Worm (Caenorhabditis elegans) whole organism, young adult: ENCODE measurements around the gene R05G6.9.

Experiments used
- B0019.2 ChIP-seq: fragments of 200-800 bp; sonication (Bioruptor generic); conservative IDR thresholded peaks from 2 replicates; pipeline ENCODE4 v1.3.6; 2022; ENCODE audit warnings: missing genetic modification reagents, missing genetic modification characterization, missing compliant biosample characterization
- B0336.3 ChIP-seq: fragments of 200-800 bp; sonication (Bioruptor generic); IDR thresholded peaks from 2 replicates; pipeline ENCODE4 v1.3.6; 2022; ENCODE audit warnings: missing genetic modification characterization, missing compliant biosample characterization
- C17E4.6 ChIP-seq: fragments of 200-800 bp; sonication (Bioruptor generic); IDR thresholded peaks from 2 replicates; pipeline ENCODE4 v1.3.6; 2022; ENCODE audit warnings: missing genetic modification reagents, missing genetic modification characterization, missing compliant biosample characterization
- D2030.7 ChIP-seq: fragments of 200-800 bp; sonication (Bioruptor generic); IDR thresholded peaks from 2 replicates; pipeline ENCODE4 v1.3.6; 2022; ENCODE audit warnings: missing genetic modification reagents, missing genetic modification characterization, missing compliant biosample characterization
- F57C9.4 ChIP-seq: sonication (generic microtip); optimal IDR thresholded peaks from 2 replicates; lab custom pipeline; 2017; ENCODE audit warnings: mild to moderate bottlenecking, missing genetic modification characterization, missing compliant biosample characterization
- T07F8.4 ChIP-seq: sonication (generic microtip); optimal IDR thresholded peaks from 2 replicates; lab custom pipeline; 2016; ENCODE audit warnings: mild to moderate bottlenecking, missing genetic modification characterization, moderate library complexity, missing compliant biosample characterization
- Y53F4B.3 ChIP-seq: fragments of 200-800 bp; sonication (Bioruptor generic); IDR thresholded peaks from 2 replicates; pipeline ENCODE4 v1.3.6; 2022; ENCODE audit warnings: missing genetic modification reagents, missing genetic modification characterization, missing compliant biosample characterization
- Y53G8AR.9 ChIP-seq: fragments of 200-800 bp; sonication (Bioruptor generic); conservative IDR thresholded peaks from 2 replicates; pipeline ENCODE4 v1.3.6; 2022; ENCODE audit warnings: missing genetic modification reagents, missing genetic modification characterization, missing compliant biosample characterization
- aptf-2 ChIP-seq: fragments of 200-800 bp; sonication (Bioruptor generic); conservative IDR thresholded peaks from 2 replicates; pipeline ENCODE4 v1.3.6; 2022; ENCODE audit warnings: missing genetic modification reagents, missing genetic modification characterization, missing compliant biosample characterization
- attf-5 ChIP-seq: fragments of 200-800 bp; sonication (Bioruptor generic); optimal IDR thresholded peaks from 2 replicates; lab custom pipeline; 2018; ENCODE audit warnings: mild to moderate bottlenecking, missing genetic modification characterization, missing compliant biosample characterization
- ccch-3 ChIP-seq: fragments of 200-800 bp; sonication (Bioruptor generic); optimal IDR thresholded peaks from 2 replicates; lab custom pipeline; 2018; ENCODE audit warnings: mild to moderate bottlenecking, missing genetic modification characterization, missing compliant biosample characterization
- cebp-1 ChIP-seq, 2 experiments: fragments of 200-800 bp in 1 of 2; sonication (Bioruptor generic) in 1 of 2; sonication (generic microtip) in 1 of 2; IDR thresholded peaks in 1 of 2; optimal IDR thresholded peaks in 1 of 2; 2 replicates each; pipeline versions ENCODE4 v1.3.6 to Lab custom; 2017 to 2022; ENCODE audit warnings: missing compliant biosample characterization in 2 of 2, missing genetic modification characterization in 2 of 2, mild to moderate bottlenecking in 1 of 2, missing genetic modification reagents in 1 of 2, moderate library complexity in 1 of 2
- ceh-27 ChIP-seq: fragments of 200-800 bp; sonication (Bioruptor generic); optimal IDR thresholded peaks from 2 replicates; lab custom pipeline; 2018; ENCODE audit warnings: mild to moderate bottlenecking, missing genetic modification characterization, moderate library complexity, missing compliant biosample characterization
- chd-7 ChIP-seq: sonication (generic microtip); optimal IDR thresholded peaks from 2 replicates; lab custom pipeline; 2016; ENCODE audit warnings: mild to moderate bottlenecking, missing genetic modification characterization, moderate library complexity, missing compliant biosample characterization
- dpff-1 ChIP-seq: sonication (generic microtip); optimal IDR thresholded peaks from 2 replicates; lab custom pipeline; 2017; ENCODE audit warnings: mild to moderate bottlenecking, missing genetic modification characterization, missing compliant biosample characterization
- ekl-4 ChIP-seq: fragments of 200-800 bp; sonication (Bioruptor generic); IDR thresholded peaks from 2 replicates; pipeline ENCODE4 v1.3.6; 2022; ENCODE audit warnings: missing genetic modification reagents, missing genetic modification characterization, missing compliant biosample characterization
- him-1 ChIP-seq: sonication (generic microtip); optimal IDR thresholded peaks from 2 replicates; lab custom pipeline; 2016; ENCODE audit warnings: missing genotype, missing genetic modification reagents, missing genetic modification characterization, missing compliant biosample characterization
- hlh-26 ChIP-seq: fragments of 200-800 bp; sonication (Bioruptor generic); conservative IDR thresholded peaks from 2 replicates; pipeline ENCODE4 v1.3.6; 2022; ENCODE audit warnings: missing genetic modification reagents, missing genetic modification characterization, missing compliant biosample characterization
- hmg-1.2 ChIP-seq: fragments of 200-800 bp; sonication (Bioruptor generic); IDR thresholded peaks from 2 replicates; pipeline ENCODE4 v1.3.6; 2022; ENCODE audit warnings: missing genetic modification reagents, missing genetic modification characterization, missing compliant biosample characterization
- let-607 ChIP-seq, 2 experiments: fragments of 200-800 bp in 1 of 2; sonication (Bioruptor generic) in 1 of 2; sonication (generic microtip) in 1 of 2; optimal IDR thresholded peaks; 2 replicates each; lab custom pipeline; 2016 to 2018; ENCODE audit warnings: mild to moderate bottlenecking in 2 of 2, missing compliant biosample characterization in 2 of 2, missing genetic modification characterization in 2 of 2, moderate library complexity in 2 of 2, missing genotype in 1 of 2
- lin-40 ChIP-seq: sonication (generic microtip); optimal IDR thresholded peaks from 2 replicates; lab custom pipeline; 2016; ENCODE audit warnings: missing genetic modification characterization, mild to moderate bottlenecking, missing compliant biosample characterization, missing genotype, missing genetic modification reagents
- lsy-27 ChIP-seq: sonication (generic microtip); optimal IDR thresholded peaks from 2 replicates; lab custom pipeline; 2017; ENCODE audit warnings: missing genetic modification characterization, mild to moderate bottlenecking, missing compliant biosample characterization, antibody characterized with exemption, missing genotype, borderline replicate concordance; ENCODE audit not compliant: insufficient read depth
- madf-3 ChIP-seq: fragments of 200-800 bp; sonication (Bioruptor generic); IDR thresholded peaks from 2 replicates; pipeline ENCODE4 v1.3.6; 2022; ENCODE audit warnings: missing genetic modification reagents, missing genetic modification characterization, missing compliant biosample characterization
- madf-6 ChIP-seq: fragments of 200-800 bp; sonication (Bioruptor generic); IDR thresholded peaks from 2 replicates; pipeline ENCODE4 v1.3.6; 2022; ENCODE audit warnings: missing genetic modification reagents, missing genetic modification characterization, missing compliant biosample characterization
- madf-8 ChIP-seq: fragments of 200-800 bp; sonication (Bioruptor generic); conservative IDR thresholded peaks from 2 replicates; pipeline ENCODE4 v1.3.6; 2022; ENCODE audit warnings: missing genetic modification reagents, missing genetic modification characterization, missing compliant biosample characterization
- mxl-1 ChIP-seq: sonication (generic microtip); optimal IDR thresholded peaks from 2 replicates; lab custom pipeline; 2016; ENCODE audit warnings: missing genetic modification characterization, missing compliant biosample characterization
- nhr-80 ChIP-seq: sonication (generic microtip); optimal IDR thresholded peaks from 2 replicates; lab custom pipeline; 2016; ENCODE audit warnings: missing genetic modification characterization, missing compliant biosample characterization
- pbrm-1 ChIP-seq: fragments of 200-800 bp; sonication (Bioruptor generic); IDR thresholded peaks from 2 replicates; pipeline ENCODE4 v1.3.6; 2022; ENCODE audit warnings: missing genetic modification reagents, missing genetic modification characterization, missing compliant biosample characterization
- rec-8 ChIP-seq, 2 experiments: sonication (generic microtip); optimal IDR thresholded peaks; 2 replicates each; lab custom pipeline; 2016; ENCODE audit warnings: mild to moderate bottlenecking in 2 of 2, missing genetic modification characterization in 2 of 2, missing genetic modification reagents in 2 of 2, missing genotype in 2 of 2, missing biosample characterization in 1 of 2, missing compliant biosample characterization in 1 of 2, moderate library complexity in 1 of 2
- sea-2 ChIP-seq: fragments of 200-800 bp; sonication (Bioruptor generic); IDR thresholded peaks from 2 replicates; pipeline ENCODE4 v1.3.6; 2022; ENCODE audit warnings: missing genetic modification characterization, missing compliant biosample characterization
- snpc-4 ChIP-seq, 5 experiments: fragments of 150-350 bp in 1 of 5; sonication (generic microtip) in 4 of 5; optimal IDR thresholded peaks; 2 replicates each; lab custom pipeline; 2014 to 2018; ENCODE audit warnings: missing genetic modification characterization in 5 of 5, missing biosample characterization in 3 of 5, antibody characterized with exemption in 2 of 5, mild to moderate bottlenecking in 2 of 5, missing compliant biosample characterization in 2 of 5, missing genotype in 2 of 5, moderate library complexity in 2 of 5, missing genetic modification reagents in 1 of 5
- somi-1 ChIP-seq: fragments of 200-800 bp; sonication (Bioruptor generic); optimal IDR thresholded peaks from 2 replicates; lab custom pipeline; 2018; ENCODE audit warnings: mild to moderate bottlenecking, missing genetic modification characterization, missing compliant biosample characterization
- tbp1 ChIP-seq: fragments of 200-800 bp; sonication (Bioruptor generic); optimal IDR thresholded peaks from 2 replicates; lab custom pipeline; 2018; ENCODE audit warnings: mild to moderate bottlenecking, missing genetic modification characterization, missing compliant biosample characterization
- unc-62 ChIP-seq: fragments of 150-350 bp; optimal IDR thresholded peaks from 2 replicates; lab custom pipeline; 2014; ENCODE audit warnings: missing biosample characterization, missing genetic modification reagents, missing genetic modification characterization
- ztf-6 ChIP-seq: fragments of 200-800 bp; sonication (Bioruptor generic); IDR thresholded peaks from 2 replicates; pipeline ENCODE4 v1.3.6; 2022; ENCODE audit warnings: missing genetic modification reagents, missing genetic modification characterization, missing compliant biosample characterization

R05G6.9 gene

ce11 chrIV:7552958-7553553 is 37.0 kb upstream of the R05G6.9 start, which contains the start of gene dif-1:
Gene dif-1, minus strand, starts transcription at chrIV:7553008.
- TF ChIP-seq hmg-1.2 (GFP tag; lab: Robert Waterston, UW) (peak; percentile 91), nhr-80 (tag; lab: Kevin White, UChicago) (peak; percentile 64), lin-40 (tag; lab: Kevin White, UChicago) (peak; percentile 34), C17E4.6 (GFP tag; lab: Robert Waterston, UW) (no peak), cebp-1 (GFP tag; IDR thresholded peaks at IDR 0.05; lab: Robert Waterston, UW) (no peak), cebp-1 (tag; optimal IDR thresholded peaks at IDR 0.05; lab: Kevin White, UChicago) (peak; percentile 53), ztf-6 (GFP tag; lab: Robert Waterston, UW) (no peak), madf-3 (GFP tag; lab: Robert Waterston, UW) (no peak), Y53G8AR.9 (GFP tag; lab: Robert Waterston, UW) (0 out of 2 replicates have a peak, but pooled peaks have one; percentile 51), somi-1 (GFP tag; lab: Kevin White, UChicago) (peak; percentile 14), madf-8 (GFP tag; lab: Robert Waterston, UW) (no peak), B0019.2 (GFP tag; lab: Robert Waterston, UW) (no peak), attf-5 (GFP tag; lab: Kevin White, UChicago) (peak; percentile 23), snpc-4 (GFP tag; optimal IDR thresholded peaks at IDR 0.05; lab: Kevin White, UChicago) (no peak), snpc-4 (tag; optimal IDR thresholded peaks at IDR 0.05; lab: Kevin White, UChicago) (peak in 1 of 4 experiments; percentile 43), tbp1 (GFP tag; lab: Kevin White, UChicago) (peak; percentile 19), aptf-2 (GFP tag; lab: Robert Waterston, UW) (0 out of 2 replicates have a peak, but pooled peaks have one; percentile 63), madf-6 (GFP tag; lab: Robert Waterston, UW) (0 out of 2 replicates have a peak, but pooled peaks have one; percentile 7), him-1 (tag; lab: Kevin White, UChicago) (no peak), let-607 (tag; optimal IDR thresholded peaks at IDR 0.05; lab: Kevin White, UChicago) (peak in 1 of 2 experiments; percentile 47), ekl-4 (GFP tag; lab: Robert Waterston, UW) (0 out of 2 replicates have a peak, but pooled peaks have one; percentile 27), Y53F4B.3 (no peak), ccch-3 (GFP tag; lab: Kevin White, UChicago) (no peak), pbrm-1 (GFP tag; lab: Robert Waterston, UW) (0 out of 2 replicates have a peak, but pooled peaks have one; percentile 13)
- TF ChIP-seq, all 124 proteins: peak for 14

ce11 chrIV:7552100-7552499 is 36.0 kb upstream of the R05G6.9 start:
- TF ChIP-seq C17E4.6 (GFP tag; lab: Robert Waterston, UW) (no peak), dpff-1 (tag; lab: Kevin White, UChicago) (no peak), mxl-1 (tag; lab: Kevin White, UChicago) (no peak), sea-2 (GFP tag; lab: Robert Waterston, UW) (no peak), rec-8 (tag; optimal IDR thresholded peaks at IDR 0.05; lab: Kevin White, UChicago) (no peak), attf-5 (GFP tag; lab: Kevin White, UChicago) (no peak), madf-6 (GFP tag; lab: Robert Waterston, UW) (no peak), B0336.3 (no peak), ceh-27 (GFP tag; lab: Kevin White, UChicago) (no peak), T07F8.4 (tag; lab: Kevin White, UChicago) (no peak), D2030.7 (GFP tag; lab: Robert Waterston, UW) (no peak), lin-40 (tag; lab: Kevin White, UChicago) (no peak), unc-62 (GFP tag; lab: Kevin White, UChicago) (no peak), lsy-27 (tag; lab: Kevin White, UChicago) (no peak), F57C9.4 (no peak), hlh-26 (GFP tag; lab: Robert Waterston, UW) (no peak), chd-7 (tag; lab: Kevin White, UChicago) (no peak)
